Fruit fly (Drosophila melanogaster) whole organism, adult: ENCODE data around the gene CG12123.
A peak's percentile ranks its signal among the peaks of the same experiment; 100 is the strongest.

Source experiments
- CG11617 ChIP-seq: fragments of 200-800 bp; sonication (Bioruptor generic); optimal IDR thresholded peaks from 2 replicates; lab custom pipeline; 2017; ENCODE audit warnings: mild to moderate bottlenecking, missing biosample characterization, missing genetic modification reagents, missing genetic modification characterization
- CG12768 ChIP-seq: fragments of 200-800 bp; sonication (Bioruptor generic); optimal IDR thresholded peaks from 2 replicates; lab custom pipeline; 2017; ENCODE audit warnings: missing biosample characterization, missing genetic modification characterization, mild to moderate bottlenecking, moderate library complexity, missing genetic modification reagents
- CG14711 ChIP-seq: fragments of 200-800 bp; sonication (Bioruptor generic); optimal IDR thresholded peaks from 2 replicates; lab custom pipeline; 2018; ENCODE audit warnings: missing biosample characterization, mild to moderate bottlenecking, missing genetic modification characterization, moderate library complexity
- CG1620 ChIP-seq: fragments of 200-800 bp; sonication (Bioruptor generic); optimal IDR thresholded peaks from 2 replicates; lab custom pipeline; 2016; ENCODE audit warnings: missing biosample characterization, missing genetic modification characterization
- CG33017 ChIP-seq: fragments of 200-800 bp; sonication (Bioruptor generic); optimal IDR thresholded peaks from 2 replicates; lab custom pipeline; 2018; ENCODE audit warnings: missing biosample characterization, mild to moderate bottlenecking, missing genetic modification characterization, moderate library complexity
- CG5204 ChIP-seq: fragments of 200-800 bp; sonication (Bioruptor generic); optimal IDR thresholded peaks from 2 replicates; lab custom pipeline; 2016; ENCODE audit warnings: missing biosample characterization, missing genetic modification characterization
- CG7045 ChIP-seq: fragments of 200-800 bp; sonication (Bioruptor generic); optimal IDR thresholded peaks from 2 replicates; lab custom pipeline; 2017; ENCODE audit warnings: missing biosample characterization, mild to moderate bottlenecking, missing genetic modification characterization
- CG7101 ChIP-seq: fragments of 200-800 bp; sonication (Bioruptor generic); optimal IDR thresholded peaks from 2 replicates; lab custom pipeline; 2018; ENCODE audit warnings: missing biosample characterization, mild to moderate bottlenecking, missing genetic modification characterization, moderate library complexity
- Clk ChIP-seq: fragments of 200-800 bp; sonication (Bioruptor generic); optimal IDR thresholded peaks from 2 replicates; lab custom pipeline; 2017; ENCODE audit warnings: missing biosample characterization, missing genetic modification characterization
- Crg-1 ChIP-seq: fragments of 200-800 bp; sonication (Bioruptor generic); optimal IDR thresholded peaks from 2 replicates; lab custom pipeline; 2016; ENCODE audit warnings: missing biosample characterization, missing genetic modification characterization
- Hr96 ChIP-seq: fragments of 200-800 bp; sonication (Bioruptor generic); optimal IDR thresholded peaks from 2 replicates; lab custom pipeline; 2016; ENCODE audit warnings: missing biosample characterization, missing genetic modification characterization
- Mnt ChIP-seq: fragments of 200-800 bp; sonication (Bioruptor generic); optimal IDR thresholded peaks from 2 replicates; lab custom pipeline; 2016; ENCODE audit warnings: missing biosample characterization, mild to moderate bottlenecking, missing genetic modification characterization
- bab1 ChIP-seq: fragments of 200-800 bp; sonication (Bioruptor generic); optimal IDR thresholded peaks from 3 replicates; lab custom pipeline; 2019; ENCODE audit warnings: missing biosample characterization, mild to moderate bottlenecking, missing genetic modification characterization, moderate library complexity
- cic ChIP-seq: fragments of 200-800 bp; sonication (Bioruptor generic); optimal IDR thresholded peaks from 2 replicates; lab custom pipeline; 2017; ENCODE audit warnings: missing biosample characterization, mild to moderate bottlenecking, missing genetic modification characterization, moderate library complexity
- cnc ChIP-seq, 2 experiments: fragments of >200 bp; optimal IDR thresholded peaks; 2 replicates each; lab custom pipeline; 2017
- kay ChIP-seq: fragments of 200-800 bp; sonication (Bioruptor generic); peaks from one replicate; lab custom pipeline; 2016; ENCODE audit warnings: missing biosample characterization, missing genetic modification characterization, borderline replicate concordance
- ovo ChIP-seq: fragments of 200-800 bp; sonication (Bioruptor generic); optimal IDR thresholded peaks from 2 replicates; lab custom pipeline; 2016; ENCODE audit warnings: missing biosample characterization, missing genetic modification characterization
- pad ChIP-seq: fragments of 200-800 bp; sonication (Bioruptor generic); optimal IDR thresholded peaks from 3 replicates; lab custom pipeline; 2017; ENCODE audit warnings: missing biosample characterization, missing genetic modification characterization, mild to moderate bottlenecking, moderate library complexity, missing genetic modification reagents
- tj ChIP-seq: fragments of 200-800 bp; sonication (Bioruptor generic); optimal IDR thresholded peaks from 3 replicates; lab custom pipeline; 2017; ENCODE audit warnings: missing biosample characterization, mild to moderate bottlenecking, missing genetic modification characterization, moderate library complexity
- toe ChIP-seq: fragments of 200-800 bp; sonication (Bioruptor generic); optimal IDR thresholded peaks from 2 replicates; lab custom pipeline; 2016; ENCODE audit warnings: missing biosample characterization, missing genetic modification characterization

CG12123 gene

DNA sequence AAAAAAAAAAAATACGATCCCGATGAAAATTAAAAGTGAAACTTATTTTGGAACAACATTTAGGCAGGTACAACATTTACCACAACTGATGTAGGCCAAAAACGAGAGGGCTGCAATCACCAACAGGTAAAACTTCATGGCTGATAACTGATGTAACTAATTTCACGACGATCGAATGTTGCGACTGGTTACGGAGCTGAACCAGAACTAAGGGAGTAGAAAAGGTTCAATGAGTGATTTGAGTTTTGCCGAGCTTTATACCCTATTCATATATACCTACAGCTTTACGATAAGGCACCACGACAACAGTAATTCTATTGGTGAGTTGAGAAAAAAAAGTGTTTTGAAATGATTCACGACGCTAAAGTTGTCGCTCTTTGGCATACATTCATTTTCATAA is 18.5 kb upstream of the CG12123 start, which contains the start of gene CG15347:
TSS of gene CG15347 (minus strand) at position 213 of the 400 bp plus-strand sequence.
- TF ChIP-seq Crg-1: peak; percentile 2
- peak; percentile 2 for TF ChIP-seq cic
- TF ChIP-seq bab1 (GFP tag; lab: Kevin White, UChicago): no peak
- peak; percentile 6 for TF ChIP-seq Mnt (GFP tag; lab: Kevin White, UChicago)

DNA sequence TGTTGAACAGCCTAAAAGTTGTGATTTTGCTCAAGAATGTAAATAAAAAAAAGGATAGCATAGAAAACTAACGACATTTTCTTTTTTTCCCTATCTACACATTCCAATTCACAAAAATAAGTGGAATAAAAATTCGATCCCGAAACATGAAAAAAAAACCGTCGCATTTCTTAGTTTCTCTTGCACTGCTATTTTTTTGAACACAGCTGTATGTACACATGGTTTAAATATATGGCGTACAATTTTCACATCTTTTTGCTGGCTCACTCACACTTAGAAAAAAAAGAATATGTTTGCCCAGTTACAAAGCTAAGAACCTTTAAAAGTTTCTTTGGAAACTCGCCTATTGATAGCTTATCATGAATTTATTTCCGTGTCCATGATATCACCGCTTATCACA is 18.1 kb upstream of the CG12123 start:
- TF ChIP-seq Crg-1 (no peak), kay (GFP tag; lab: Kevin White, UChicago) (peak; percentile 34), CG1620 (GFP tag; lab: Kevin White, UChicago) (no peak)

DNA sequence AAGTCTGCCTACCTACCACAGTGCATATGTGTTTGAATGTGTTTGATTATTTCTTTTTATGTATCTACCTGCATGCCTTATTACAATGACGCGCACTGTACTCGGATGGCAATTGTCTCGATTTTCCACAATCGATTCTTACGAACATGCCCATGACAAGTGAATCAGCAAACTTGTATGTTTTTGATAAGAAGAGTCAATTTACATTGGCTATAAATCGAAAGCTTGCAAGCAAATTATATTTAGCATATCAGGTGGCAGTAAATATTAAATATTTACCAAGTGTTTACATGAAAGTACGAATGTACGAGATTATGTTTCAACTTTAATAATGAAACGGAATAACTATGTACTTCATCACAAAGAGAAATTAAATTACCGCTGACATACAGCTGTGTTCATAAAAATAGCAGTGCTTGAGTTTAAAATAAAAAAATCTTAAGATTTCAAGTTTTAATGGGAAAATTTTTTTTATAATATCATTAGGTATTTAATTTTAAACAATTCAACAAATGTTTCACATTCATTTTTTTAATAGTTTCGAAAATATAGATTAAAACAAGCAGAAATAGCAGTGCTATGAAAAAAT is 17.4 kb upstream of the CG12123 start:
- TF ChIP-seq cic (no peak), pad (GFP tag; lab: Kevin White, UChicago) (no peak), Mnt (GFP tag; lab: Kevin White, UChicago) (no peak), CG33017 (no peak), toe (GFP tag; lab: Kevin White, UChicago) (no peak), Hr96 (GFP tag; lab: Kevin White, UChicago) (no peak), CG7101 (tag; lab: Kevin White, UChicago) (no peak), CG12768 (GFP tag; lab: Kevin White, UChicago) (no peak), CG14711 (tag; lab: Kevin White, UChicago) (no peak), kay (GFP tag; lab: Kevin White, UChicago) (no peak), ovo (GFP tag; lab: Kevin White, UChicago) (no peak), CG11617 (GFP tag; lab: Kevin White, UChicago) (no peak), CG5204 (no peak), cnc (optimal IDR thresholded peaks at IDR 0.05; lab: Kevin White, UChicago) (no peak)

DNA sequence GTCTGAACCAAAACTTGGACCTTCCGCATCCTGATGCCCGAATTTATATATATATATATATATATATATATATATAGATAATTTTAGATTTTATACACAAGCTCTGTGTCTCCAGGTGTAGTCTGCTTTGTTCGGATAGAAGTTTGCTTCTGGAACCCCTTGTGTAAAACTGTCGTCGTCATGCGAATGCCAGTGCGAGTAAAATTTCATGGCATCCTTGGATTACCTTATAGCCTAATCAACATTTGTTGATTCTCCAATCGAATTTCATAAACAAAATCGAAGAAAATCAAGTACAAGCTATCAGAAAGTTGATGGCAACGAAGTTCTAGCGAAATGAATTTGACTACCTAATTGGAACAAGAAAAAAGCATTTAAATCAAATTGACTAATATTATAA is 15.4 kb upstream of the CG12123 start, which contains the start of gene CG32713:
TSS of gene CG32713 (minus strand) at position 101 of the 400 bp plus-strand sequence.
- TF ChIP-seq Hr96 (GFP tag; lab: Kevin White, UChicago) (no peak), CG7101 (tag; lab: Kevin White, UChicago) (no peak), CG14711 (tag; lab: Kevin White, UChicago) (no peak), CG33017 (no peak), Mnt (GFP tag; lab: Kevin White, UChicago) (no peak), pad (GFP tag; lab: Kevin White, UChicago) (no peak), CG1620 (GFP tag; lab: Kevin White, UChicago) (no peak), CG12768 (GFP tag; lab: Kevin White, UChicago) (no peak), cic (no peak), toe (GFP tag; lab: Kevin White, UChicago) (no peak), bab1 (GFP tag; lab: Kevin White, UChicago) (no peak), ovo (GFP tag; lab: Kevin White, UChicago) (no peak), Clk (GFP tag; lab: Kevin White, UChicago) (no peak), CG7045 (GFP tag; lab: Kevin White, UChicago) (no peak), cnc (optimal IDR thresholded peaks at IDR 0.05; lab: Kevin White, UChicago) (no peak), CG5204 (no peak), Crg-1 (no peak), CG11617 (GFP tag; lab: Kevin White, UChicago) (no peak)

- TF ChIP-seq bab1 (GFP tag; lab: Kevin White, UChicago) (peak; percentile 82), Crg-1 (no peak), cnc (optimal IDR thresholded peaks at IDR 0.05; lab: Kevin White, UChicago) (no peak), pad (GFP tag; lab: Kevin White, UChicago) (peak; percentile 15), CG7045 (GFP tag; lab: Kevin White, UChicago) (no peak), CG14711 (tag; lab: Kevin White, UChicago) (peak; percentile 49), CG7101 (tag; lab: Kevin White, UChicago) (peak; percentile 52), CG33017 (no peak), CG1620 (GFP tag; lab: Kevin White, UChicago) (peak; percentile 55), cic (no peak)
Measured at dm6 chrX:8455019-8455555, 12.9 kb upstream of the CG12123 start, which contains the start of gene org-1. TSS of gene org-1 (minus strand) at chrX:8455069.

DNA sequence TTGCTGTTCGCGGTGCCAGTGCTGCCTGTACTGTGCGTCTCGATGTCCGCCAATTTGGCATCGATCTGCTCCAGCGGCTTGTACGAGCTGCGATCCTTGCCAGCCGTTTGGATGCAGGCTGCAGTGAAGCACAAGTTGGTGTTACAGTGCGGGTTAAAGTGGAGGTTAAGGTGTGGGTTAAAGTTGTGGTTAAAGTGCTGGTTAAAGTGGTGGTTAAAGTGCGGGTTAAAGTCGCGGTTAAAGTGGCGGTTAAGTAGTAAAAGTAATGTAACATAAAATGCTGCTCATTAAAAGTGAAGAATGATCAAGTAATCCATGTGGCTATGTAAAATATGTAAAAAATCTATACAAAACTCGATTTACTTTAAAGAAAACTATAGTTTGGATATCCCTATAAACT is 10.0 kb upstream of the CG12123 start:
- TF ChIP-seq cnc (optimal IDR thresholded peaks at IDR 0.05; lab: Kevin White, UChicago): no peak

DNA sequence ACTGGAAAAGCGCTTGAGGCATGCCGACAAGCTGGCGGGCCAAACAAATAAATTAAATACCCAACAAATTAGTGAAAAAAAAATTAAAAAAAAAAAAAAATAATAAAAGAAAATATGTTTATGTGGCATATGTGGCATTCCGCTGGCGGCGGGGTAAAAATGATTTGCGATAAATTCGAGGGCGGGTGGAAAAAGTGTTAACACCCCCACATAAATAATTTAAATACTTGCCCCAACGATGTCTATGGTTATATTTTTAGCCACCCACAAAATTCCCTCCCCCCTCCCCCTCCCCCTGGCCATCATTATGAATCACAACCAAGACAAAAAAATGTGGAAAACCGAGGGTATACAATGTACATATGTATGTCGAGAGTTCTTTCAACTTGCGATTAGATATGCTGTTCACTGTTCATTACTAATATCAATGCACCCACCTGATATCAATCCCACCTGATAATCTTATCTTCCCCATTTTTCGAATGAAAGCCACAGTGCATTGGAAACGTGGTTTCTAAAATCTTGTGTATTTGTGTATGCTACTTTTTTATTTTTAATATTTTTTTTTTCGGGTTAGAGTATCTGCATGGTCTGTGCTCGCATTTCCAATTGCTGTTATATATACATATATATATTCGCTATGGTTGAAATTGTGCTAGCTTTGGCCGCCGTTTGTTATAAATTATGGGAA is 8.2 kb upstream of the CG12123 start:
- no peak for TF ChIP-seq Clk (GFP tag; lab: Kevin White, UChicago)
- TF ChIP-seq CG14711 (tag; lab: Kevin White, UChicago): no peak
- TF ChIP-seq kay (GFP tag; lab: Kevin White, UChicago): no peak
- TF ChIP-seq ovo (GFP tag; lab: Kevin White, UChicago): no peak
- TF ChIP-seq CG1620 (GFP tag; lab: Kevin White, UChicago): no peak
- TF ChIP-seq CG33017: no peak
- no peak for TF ChIP-seq Hr96 (GFP tag; lab: Kevin White, UChicago)
- TF ChIP-seq toe (GFP tag; lab: Kevin White, UChicago): no peak
- TF ChIP-seq CG12768 (GFP tag; lab: Kevin White, UChicago): no peak
- TF ChIP-seq tj (GFP tag; lab: Kevin White, UChicago): no peak
- TF ChIP-seq CG11617 (GFP tag; lab: Kevin White, UChicago): no peak
